Worm (Caenorhabditis elegans): ENCODE data around the gene atfs-1.

DNA sequence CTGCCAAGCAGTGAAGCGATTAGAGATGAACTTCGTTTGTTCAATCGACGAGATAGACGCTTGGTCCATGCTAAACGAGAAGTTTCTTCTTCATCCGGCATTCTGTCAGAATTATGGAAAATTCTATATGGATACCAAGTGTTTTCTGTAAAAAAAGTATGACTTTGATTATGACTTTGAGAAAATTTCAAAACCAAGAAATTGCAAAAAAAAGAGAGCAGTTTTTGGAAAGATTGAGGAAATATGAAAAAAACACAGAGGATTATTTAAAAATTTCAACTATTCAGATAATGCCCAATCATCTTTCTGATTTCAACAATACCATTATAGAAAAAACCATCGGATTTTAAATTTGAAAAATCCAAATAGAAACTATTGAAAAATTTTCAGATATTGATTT lies 48.2 kb upstream of the atfs-1 start, which contains the start of gene par-1:
- no peak for TF ChIP-seq nfya-1 (tag; optimal IDR thresholded peaks at IDR 0.05)
- no peak for TF ChIP-seq hlh-30 (tag; optimal IDR thresholded peaks at IDR 0.05; ENCODE audit: insufficient read depth)
- TF ChIP-seq pha-2 (tag; optimal IDR thresholded peaks at IDR 0.05): no peak
- TF ChIP-seq unc-55 (GFP tag; optimal IDR thresholded peaks at IDR 0.05): no peak
- no peak for TF ChIP-seq rnt-1 (tag; optimal IDR thresholded peaks at IDR 0.05)
- no peak for TF ChIP-seq ceh-24 (tag; optimal IDR thresholded peaks at IDR 0.05)
